Fruit fly (Drosophila melanogaster): ENCODE data around the gene CG5860.

CG5860 gene

DNA sequence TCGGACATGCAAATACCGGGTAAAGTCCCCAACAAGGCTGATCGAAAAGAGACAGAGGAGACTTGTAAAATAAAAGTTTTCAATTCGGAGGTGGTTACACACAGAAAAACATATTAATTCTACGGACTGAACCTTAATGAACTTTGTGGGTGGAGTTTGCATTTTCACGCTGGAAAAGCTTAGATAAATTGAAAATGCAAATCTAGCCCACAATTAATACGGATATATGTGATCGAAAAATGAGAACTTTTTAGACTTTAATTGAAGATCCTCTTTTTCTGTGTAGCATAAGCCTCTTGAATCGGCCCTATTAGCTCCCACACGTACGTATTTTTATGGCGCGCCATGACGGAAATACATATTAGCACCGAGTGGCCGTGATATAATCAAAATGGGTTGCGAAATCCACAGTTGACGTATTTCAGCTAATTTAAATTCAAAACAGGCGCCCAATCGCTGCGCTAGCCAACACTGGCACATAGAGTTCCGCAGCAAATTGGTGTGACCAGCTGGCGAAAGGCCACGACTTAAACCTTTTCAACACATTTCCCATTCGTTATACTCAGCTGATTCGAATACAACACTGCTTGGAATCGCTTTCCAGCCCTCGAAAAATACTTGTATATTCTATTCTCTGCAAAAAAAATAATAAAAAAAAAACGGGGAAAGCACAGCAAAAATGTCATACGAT is 23.9 kb upstream of the CG5860 start (continued):
- TF ChIP-seq CG8089 (GFP tag; optimal IDR thresholded peaks at IDR 0.05) = peak; percentile 16
- TF ChIP-seq gt (GFP tag; IDR thresholded peaks at IDR 0.05) = no peak
- TF ChIP-seq danr (GFP tag; IDR thresholded peaks at IDR 0.05) = peak; percentile 38; the same call in 1 of the 2 replicates
- TF ChIP-seq vfl (GFP tag; optimal IDR thresholded peaks at IDR 0.05) = peak; percentile 57
- TF ChIP-seq usp (GFP tag; optimal IDR thresholded peaks at IDR 0.05) = no peak
- TF ChIP-seq Deaf1 (tag; optimal IDR thresholded peaks at IDR 0.05) = peak; percentile 18
- no peak for TF ChIP-seq gcm (GFP tag; optimal IDR thresholded peaks at IDR 0.05)
- TF ChIP-seq Poxn (GFP tag; IDR thresholded peaks at IDR 0.05) = 0 out of 2 replicates have a peak, but pooled peaks have one; percentile 38
- peak; percentile 55 for TF ChIP-seq CG12155 (GFP tag; optimal IDR thresholded peaks at IDR 0.05)
- TF ChIP-seq tin (GFP tag; optimal IDR thresholded peaks at IDR 0.05) = peak; percentile 69
- peak; percentile 46 for TF ChIP-seq CG16863 (GFP tag; optimal IDR thresholded peaks at IDR 0.05)
- TF ChIP-seq run (tag; optimal IDR thresholded peaks at IDR 0.05) = no peak
- no peak for TF ChIP-seq Ssrp (tag; optimal IDR thresholded peaks at IDR 0.05)
- TF ChIP-seq CG1603 (tag; optimal IDR thresholded peaks at IDR 0.05) = peak; percentile 91
- TF ChIP-seq CG9215 (GFP tag; IDR thresholded peaks at IDR 0.05) = 0 out of 2 replicates have a peak, but pooled peaks have one; percentile 30
- TF ChIP-seq Hr51 (GFP tag; optimal IDR thresholded peaks at IDR 0.05) = peak; percentile 65 to 72
- TF ChIP-seq CG2199 (GFP tag; IDR thresholded peaks at IDR 0.05) = 0 out of 3 replicates have a peak, but pooled peaks have one; percentile 27
- peak; percentile 95 for TF ChIP-seq Vsx1 (GFP tag; optimal IDR thresholded peaks at IDR 0.05)
- TF ChIP-seq CG2678 (tag; optimal IDR thresholded peaks at IDR 0.05) = peak; percentile 73
- TF ChIP-seq MBD-R2 (GFP tag; IDR thresholded peaks at IDR 0.05) = peak; percentile 80
- TF ChIP-seq sima (GFP tag; optimal IDR thresholded peaks at IDR 0.05) = no peak
- TF ChIP-seq repo (GFP tag; optimal IDR thresholded peaks at IDR 0.05) = peak; percentile 58
- peak; percentile 90 for TF ChIP-seq sens (GFP tag)
- no peak for TF ChIP-seq fd64A (GFP tag; optimal IDR thresholded peaks at IDR 0.05)
- TF ChIP-seq ara (GFP tag; IDR thresholded peaks at IDR 0.05) = peak; percentile 40; the same call in 1 of the 2 replicates
- TF ChIP-seq CG7963 (GFP tag; IDR thresholded peaks at IDR 0.05; ENCODE audit: partially characterized antibody) = no peak
- peak; percentile 91 for TF ChIP-seq CG15514 (GFP tag; optimal IDR thresholded peaks at IDR 0.05)
- TF ChIP-seq CG10209 (GFP tag; optimal IDR thresholded peaks at IDR 0.05) = no peak
- TF ChIP-seq Myb (GFP tag; optimal IDR thresholded peaks at IDR 0.05) = peak; percentile 81
- TF ChIP-seq psq (GFP tag; optimal IDR thresholded peaks at IDR 0.05) = no peak
- peak; percentile 64 for TF ChIP-seq CG12769 (tag; optimal IDR thresholded peaks at IDR 0.05)
- TF ChIP-seq fd96Cb (tag; optimal IDR thresholded peaks at IDR 0.05) = peak; percentile 30
- TF ChIP-seq CG17829 (tag; optimal IDR thresholded peaks at IDR 0.05) = peak; percentile 56
- TF ChIP-seq Hmr (GFP tag; optimal IDR thresholded peaks at IDR 0.05) = peak; percentile 83
- TF ChIP-seq CG18599 (GFP tag; optimal IDR thresholded peaks at IDR 0.05) = peak; percentile 67
- TF ChIP-seq dati (GFP tag; IDR thresholded peaks at IDR 0.05) = no peak; the same call in 1 of the 2 replicates
- peak; percentile 54 for TF ChIP-seq CG4617 (GFP tag; optimal IDR thresholded peaks at IDR 0.05; ENCODE audit: borderline replicate concordance)
- TF ChIP-seq kay (GFP tag; optimal IDR thresholded peaks at IDR 0.05) = peak; percentile 28
- TF ChIP-seq CG11696 (GFP tag; IDR thresholded peaks at IDR 0.05) = 0 out of 2 replicates have a peak, but pooled peaks have one; percentile 39
- no peak for TF ChIP-seq CG8388 (GFP tag; optimal IDR thresholded peaks at IDR 0.05)
- TF ChIP-seq gcm2 (GFP tag; optimal IDR thresholded peaks at IDR 0.05) = peak; percentile 3
- TF ChIP-seq CG5245 (GFP tag; optimal IDR thresholded peaks at IDR 0.05) = peak; percentile 35
- TF ChIP-seq ttk (GFP tag; IDR thresholded peaks at IDR 0.05) = peak; percentile 35; the same call in 1 of the 2 replicates
- no peak for TF ChIP-seq Awh (GFP tag; IDR thresholded peaks at IDR 0.05)
- TF ChIP-seq CG13624 (GFP tag; optimal IDR thresholded peaks at IDR 0.05) = peak; percentile 80
- peak; percentile 73 for TF ChIP-seq CG9932 (GFP tag; IDR thresholded peaks at IDR 0.05)
- TF ChIP-seq Neu2 (GFP tag; optimal IDR thresholded peaks at IDR 0.05; ENCODE audit: borderline replicate concordance) = no peak
- peak; percentile 48 for TF ChIP-seq CG7839 (tag; optimal IDR thresholded peaks at IDR 0.05)
- no peak for TF ChIP-seq pnt (GFP tag; optimal IDR thresholded peaks at IDR 0.05)

All from whole organism, embryonic.